Fruit fly (Drosophila melanogaster) whole organism, prepupa: ENCODE measurements around the gene CG15140.

Experiments
- CG10669 ChIP-seq: fragments of 200-800 bp; sonication (Bioruptor generic); optimal IDR thresholded peaks from 3 replicates; lab custom pipeline; 2018; ENCODE audit warnings: missing biosample characterization, mild to moderate bottlenecking, missing genetic modification characterization, moderate library complexity
- CG1621 ChIP-seq: fragments of 200-800 bp; sonication (Bioruptor generic); optimal IDR thresholded peaks from 3 replicates; lab custom pipeline; 2018; ENCODE audit warnings: missing biosample characterization, mild to moderate bottlenecking, missing genetic modification characterization
- CG16779 ChIP-seq: fragments of 200-800 bp; sonication (Bioruptor generic); optimal IDR thresholded peaks from 3 replicates; lab custom pipeline; 2017; ENCODE audit warnings: missing biosample characterization, mild to moderate bottlenecking, missing genetic modification characterization
- CG3032 ChIP-seq: fragments of 200-800 bp; optimal IDR thresholded peaks from 2 replicates; lab custom pipeline; 2019; ENCODE audit warnings: missing biosample characterization, mild to moderate bottlenecking, missing genetic modification characterization, moderate library complexity
- CG31627 ChIP-seq: fragments of 200-800 bp; sonication (Bioruptor generic); optimal IDR thresholded peaks from 3 replicates; lab custom pipeline; 2016; ENCODE audit warnings: missing biosample characterization, missing genetic modification characterization
- CG3919 ChIP-seq: fragments of 200-800 bp; sonication (Bioruptor generic); optimal IDR thresholded peaks from 3 replicates; lab custom pipeline; 2016; ENCODE audit warnings: missing biosample characterization, missing genetic modification characterization
- CG6276 ChIP-seq: fragments of 200-800 bp; sonication (Bioruptor generic); optimal IDR thresholded peaks from 2 replicates; lab custom pipeline; 2017; ENCODE audit warnings: missing biosample characterization, mild to moderate bottlenecking, missing genetic modification characterization
- CG6792 ChIP-seq: fragments of 200-800 bp; sonication (Bioruptor generic); optimal IDR thresholded peaks from 3 replicates; lab custom pipeline; 2016; ENCODE audit warnings: missing biosample characterization, missing genetic modification characterization
- Hr4 ChIP-seq: fragments of 200-800 bp; sonication (Bioruptor generic); optimal IDR thresholded peaks from 3 replicates; lab custom pipeline; 2016; ENCODE audit warnings: missing biosample characterization, missing genetic modification characterization
- Lpt ChIP-seq: fragments of 200-800 bp; sonication (Bioruptor generic); optimal IDR thresholded peaks from 3 replicates; lab custom pipeline; 2016; ENCODE audit warnings: missing biosample characterization, missing genetic modification characterization
- OdsH ChIP-seq: fragments of 200-800 bp; sonication (Bioruptor generic); optimal IDR thresholded peaks from 3 replicates; lab custom pipeline; 2016; ENCODE audit warnings: missing biosample characterization, missing genetic modification characterization
- achi ChIP-seq: fragments of 200-800 bp; sonication (Bioruptor generic); optimal IDR thresholded peaks from 3 replicates; lab custom pipeline; 2016; ENCODE audit warnings: missing biosample characterization, missing genetic modification characterization
- cyc ChIP-seq: fragments of 200-800 bp; sonication (Bioruptor generic); optimal IDR thresholded peaks from 3 replicates; lab custom pipeline; 2016; ENCODE audit warnings: missing biosample characterization, missing genetic modification characterization
- fd59A ChIP-seq: fragments of 200-800 bp; sonication (Bioruptor generic); optimal IDR thresholded peaks from 2 replicates; lab custom pipeline; 2017; ENCODE audit warnings: missing biosample characterization, mild to moderate bottlenecking, missing genetic modification characterization, missing genetic modification reagents
- fkh ChIP-seq: fragments of 200-800 bp; sonication (Bioruptor generic); optimal IDR thresholded peaks from 3 replicates; lab custom pipeline; 2017; ENCODE audit warnings: missing biosample characterization, mild to moderate bottlenecking, missing genetic modification characterization, moderate library complexity
- salr ChIP-seq, 2 experiments: fragments of 200-800 bp; sonication (Bioruptor generic); optimal IDR thresholded peaks; 3 replicates each; lab custom pipeline; 2016 to 2018; ENCODE audit warnings: missing biosample characterization in 2 of 2, missing genetic modification characterization in 2 of 2, mild to moderate bottlenecking in 1 of 2
- spab ChIP-seq: fragments of 200-800 bp; sonication (Bioruptor generic); optimal IDR thresholded peaks from 2 replicates; lab custom pipeline; 2017; ENCODE audit warnings: missing biosample characterization, mild to moderate bottlenecking, missing genetic modification characterization, missing genetic modification reagents
- svp ChIP-seq: fragments of 200-800 bp; sonication (Bioruptor generic); peaks from one replicate; lab custom pipeline; 2016; ENCODE audit warnings: missing biosample characterization, missing genetic modification characterization

Gene CG15140

dm6 chr2L:17311720-17312119, 25.7 kb downstream of the CG15140 start, which contains the start of gene CG34170:
Gene CG34170 (minus strand): TSS chr2L:17311820.
- TF ChIP-seq cyc (GFP tag; lab: Kevin White, UChicago) (no peak), svp (GFP tag; lab: Kevin White, UChicago) (peak; percentile 30)

DNA sequence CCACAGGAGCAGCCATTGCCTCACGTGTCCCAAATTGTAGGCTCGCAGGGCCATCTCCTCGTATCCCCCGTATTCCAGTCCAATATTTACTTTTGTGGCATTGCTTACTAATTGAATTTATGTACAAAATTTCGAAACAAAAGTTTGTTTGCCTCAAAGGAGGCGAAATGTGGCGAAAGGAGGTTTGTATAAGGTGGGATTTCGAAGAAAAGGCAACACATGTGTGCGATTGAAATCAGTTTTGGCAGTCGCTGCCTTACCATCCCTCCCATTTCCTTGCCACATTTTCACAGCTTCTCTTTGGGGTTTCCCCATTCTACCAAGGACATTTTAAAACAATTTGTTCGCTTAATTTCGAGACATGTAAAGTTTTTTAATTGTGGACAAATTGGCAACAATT, 34.6 kb downstream of the CG15140 start, which contains the start of gene CG45691:
TSS of gene CG45691 (minus strand) at position 101 of the 400 bp plus-strand sequence.
- TF ChIP-seq CG16779 (no peak), CG3032 (tag; lab: Kevin White, UChicago) (no peak), OdsH (GFP tag; lab: Kevin White, UChicago) (no peak), spab (GFP tag; lab: Kevin White, UChicago) (no peak), fkh (no peak), CG3919 (no peak), CG31627 (GFP tag; lab: Kevin White, UChicago) (no peak), salr (GFP tag; optimal IDR thresholded peaks at IDR 0.05; lab: Kevin White, UChicago) (no peak), CG6792 (no peak), CG6276 (no peak), Hr4 (GFP tag; lab: Kevin White, UChicago) (no peak), achi (GFP tag; lab: Kevin White, UChicago) (no peak), Lpt (no peak), fd59A (no peak), CG1621 (tag; lab: Kevin White, UChicago) (no peak), CG10669 (GFP tag; lab: Kevin White, UChicago) (no peak)
